Fruit fly (Drosophila melanogaster) whole organism, embryonic: ENCODE measurements around the gene Nthl1.

Experiments used
- Atf6 ChIP-seq: fragments of 200-800 bp; sonication (Bioruptor generic); IDR thresholded peaks from 2 replicates; pipeline ENCODE4 v1.3.6; 2022; ENCODE audit warnings: missing biosample characterization, missing genetic modification characterization
- BtbVII ChIP-seq: fragments of 200-800 bp; sonication (Bioruptor generic); optimal IDR thresholded peaks from 3 replicates; lab custom pipeline; 2017; ENCODE audit warnings: missing biosample characterization, mild to moderate bottlenecking, missing genetic modification characterization
- CG11456 ChIP-seq: fragments of 200-800 bp; sonication (Bioruptor generic); IDR thresholded peaks from 3 replicates; pipeline ENCODE4 v1.3.6; 2022; ENCODE audit warnings: missing biosample characterization, missing genetic modification characterization
- CG12236 ChIP-seq: fragments of 200-800 bp; sonication (Bioruptor generic); optimal IDR thresholded peaks from 2 replicates; lab custom pipeline; 2016; ENCODE audit warnings: missing biosample characterization, missing genetic modification characterization
- CG12744 ChIP-seq: fragments of 200-800 bp; sonication (Bioruptor generic); optimal IDR thresholded peaks from 2 replicates; lab custom pipeline; 2016; ENCODE audit warnings: missing biosample characterization, missing genetic modification characterization
- CG14014 ChIP-seq: fragments of 200-800 bp; sonication (Bioruptor generic); IDR thresholded peaks from 2 replicates; pipeline ENCODE4 v1.3.6; 2022; ENCODE audit warnings: missing biosample characterization, missing genetic modification characterization
- CG14050 ChIP-seq: fragments of 200-800 bp; sonication (Bioruptor generic); IDR thresholded peaks from 3 replicates; pipeline ENCODE4 v1.3.6; 2022; ENCODE audit warnings: missing biosample characterization, missing genetic modification characterization
- CG16813 ChIP-seq: fragments of 200-800 bp; sonication (Bioruptor generic); IDR thresholded peaks from 3 replicates; pipeline ENCODE4 v1.3.6; 2022; ENCODE audit warnings: missing biosample characterization, missing genetic modification characterization; ENCODE audit not compliant: partially characterized antibody
- CG17328 ChIP-seq: fragments of 200-800 bp; sonication (Bioruptor generic); IDR thresholded peaks from 2 replicates; pipeline ENCODE4 v1.3.6; 2022; ENCODE audit warnings: missing biosample characterization, missing genetic modification characterization
- CG17912 ChIP-seq: fragments of 200-800 bp; sonication (Bioruptor generic); optimal IDR thresholded peaks from 2 replicates; lab custom pipeline; 2018; ENCODE audit warnings: missing biosample characterization, mild to moderate bottlenecking, missing genetic modification characterization
- CG32767 ChIP-seq: fragments of 200-800 bp; sonication (Bioruptor generic); IDR thresholded peaks from 2 replicates; pipeline ENCODE4 v1.3.6; 2022; ENCODE audit warnings: missing biosample characterization, missing genetic modification characterization
- CG34376 ChIP-seq: fragments of 200-800 bp; sonication (Bioruptor generic); optimal IDR thresholded peaks from 2 replicates; lab custom pipeline; 2018; ENCODE audit warnings: missing biosample characterization, mild to moderate bottlenecking, missing genetic modification characterization
- CG3847 ChIP-seq: fragments of 200-800 bp; sonication (Bioruptor generic); IDR thresholded peaks from 2 replicates; pipeline ENCODE4 v1.3.6; 2022; ENCODE audit warnings: missing biosample characterization, missing genetic modification characterization
- CG4617 ChIP-seq: fragments of 200-800 bp; sonication (Bioruptor generic); optimal IDR thresholded peaks from 3 replicates; lab custom pipeline; 2016; ENCODE audit warnings: missing biosample characterization, missing genetic modification characterization, borderline replicate concordance
- CG5245 ChIP-seq: fragments of 200-800 bp; sonication (Bioruptor generic); optimal IDR thresholded peaks from 3 replicates; lab custom pipeline; 2016; ENCODE audit warnings: missing biosample characterization, missing genetic modification characterization
- CG8944 ChIP-seq: fragments of 200-800 bp; sonication (Bioruptor generic); optimal IDR thresholded peaks from 3 replicates; lab custom pipeline; 2016; ENCODE audit warnings: missing biosample characterization, missing genetic modification characterization
- CG9797 ChIP-seq: fragments of 200-800 bp; sonication (Bioruptor generic); optimal IDR thresholded peaks from 3 replicates; lab custom pipeline; 2018; ENCODE audit warnings: missing biosample characterization, mild to moderate bottlenecking, missing genetic modification characterization
- CoRest ChIP-seq: fragments of 200-800 bp; sonication (Bioruptor generic); optimal IDR thresholded peaks from 3 replicates; lab custom pipeline; 2018; ENCODE audit warnings: missing biosample characterization, mild to moderate bottlenecking, missing genetic modification characterization, moderate library complexity
- D19A ChIP-seq: fragments of 200-800 bp; optimal IDR thresholded peaks from 3 replicates; lab custom pipeline; 2019; ENCODE audit warnings: missing biosample characterization, mild to moderate bottlenecking, missing genetic modification characterization, moderate library complexity
- D19B ChIP-seq: fragments of 200-800 bp; sonication (Bioruptor generic); optimal IDR thresholded peaks from 2 replicates; lab custom pipeline; 2017; ENCODE audit warnings: missing biosample characterization, mild to moderate bottlenecking, missing genetic modification characterization
- Dip3 ChIP-seq: fragments of 200-800 bp; sonication (Bioruptor generic); optimal IDR thresholded peaks from 3 replicates; lab custom pipeline; 2016; ENCODE audit warnings: missing biosample characterization, missing genetic modification characterization
- E2f1 ChIP-seq: fragments of 200-800 bp; sonication (Bioruptor generic); IDR thresholded peaks from 2 replicates; pipeline ENCODE4 v1.3.6; 2022; ENCODE audit warnings: missing biosample characterization, missing genetic modification characterization
- E2f2 ChIP-seq: fragments of 200-800 bp; sonication (Bioruptor generic); IDR thresholded peaks from 2 replicates; pipeline ENCODE4 v1.3.6; 2022; ENCODE audit warnings: missing biosample characterization, missing genetic modification characterization
- HmgD ChIP-seq: fragments of 200-800 bp; sonication (Bioruptor generic); optimal IDR thresholded peaks from 3 replicates; lab custom pipeline; 2016; ENCODE audit warnings: missing biosample characterization, missing genetic modification characterization
- MBD-R2 ChIP-seq: fragments of 200-800 bp; sonication (Bioruptor generic); IDR thresholded peaks from 2 replicates; pipeline ENCODE4 v1.3.6; 2022; ENCODE audit warnings: missing biosample characterization, missing genetic modification characterization
- Max ChIP-seq: fragments of 200-800 bp; sonication (Bioruptor generic); optimal IDR thresholded peaks from 2 replicates; lab custom pipeline; 2016; ENCODE audit warnings: missing biosample characterization, mild to moderate bottlenecking, missing genetic modification characterization
- Neu2 ChIP-seq: fragments of 200-800 bp; sonication (Bioruptor generic); optimal IDR thresholded peaks from 3 replicates; lab custom pipeline; 2016; ENCODE audit warnings: missing biosample characterization, missing genetic modification characterization, borderline replicate concordance
- Sin3A ChIP-seq: fragments of >200 bp; optimal IDR thresholded peaks from 2 replicates; lab custom pipeline; 2018
- Ssrp ChIP-seq: fragments of 200-800 bp; sonication (Bioruptor generic); optimal IDR thresholded peaks from 2 replicates; lab custom pipeline; 2018; ENCODE audit warnings: missing biosample characterization, mild to moderate bottlenecking, missing genetic modification characterization, moderate library complexity
- abd-A ChIP-seq: fragments of 200-800 bp; sonication (Bioruptor generic); optimal IDR thresholded peaks from 3 replicates; lab custom pipeline; 2019; ENCODE audit warnings: missing biosample characterization, mild to moderate bottlenecking, missing genetic modification characterization, moderate library complexity
- ac ChIP-seq: fragments of 200-800 bp; sonication (Bioruptor generic); optimal IDR thresholded peaks from 3 replicates; lab custom pipeline; 2017; ENCODE audit warnings: missing biosample characterization, mild to moderate bottlenecking, missing genetic modification characterization
- al ChIP-seq: fragments of 200-800 bp; sonication (Bioruptor generic); IDR thresholded peaks from 2 replicates; pipeline ENCODE4 v1.3.6; 2022; ENCODE audit warnings: missing biosample characterization, missing genetic modification characterization
- aop ChIP-seq: fragments of 200-800 bp; sonication (Bioruptor generic); IDR thresholded peaks from 2 replicates; pipeline ENCODE4 v1.3.6; 2022; ENCODE audit warnings: missing biosample characterization, missing genetic modification characterization
- ase ChIP-seq: fragments of 200-800 bp; sonication (Bioruptor generic); IDR thresholded peaks from 3 replicates; pipeline ENCODE4 v1.3.6; 2022; ENCODE audit warnings: missing biosample characterization, missing genetic modification characterization
- ato ChIP-seq: fragments of 200-800 bp; sonication (Bioruptor generic); IDR thresholded peaks from 2 replicates; pipeline ENCODE4 v1.3.6; 2022; ENCODE audit warnings: missing biosample characterization, missing genetic modification characterization; ENCODE audit not compliant: partially characterized antibody
- bbx ChIP-seq: fragments of 200-800 bp; sonication (Bioruptor generic); IDR thresholded peaks from 2 replicates; pipeline ENCODE4 v1.3.6; 2022; ENCODE audit warnings: missing biosample characterization, missing genetic modification characterization; ENCODE audit not compliant: partially characterized antibody
- bsh ChIP-seq, 2 experiments: fragments of 200-800 bp; sonication (Bioruptor generic); optimal IDR thresholded peaks; 2 replicates each; lab custom pipeline; 2017 to 2018; ENCODE audit warnings: mild to moderate bottlenecking in 2 of 2, missing biosample characterization in 2 of 2, missing genetic modification characterization in 2 of 2, moderate library complexity in 1 of 2
- ci ChIP-seq: fragments of 200-800 bp; sonication (Bioruptor generic); IDR thresholded peaks from 3 replicates; pipeline ENCODE4 v1.3.6; 2022; ENCODE audit warnings: missing biosample characterization, missing genetic modification characterization
- dati ChIP-seq: fragments of 200-800 bp; sonication (Bioruptor generic); IDR thresholded peaks from 2 replicates; pipeline ENCODE4 v1.3.6; 2022; ENCODE audit warnings: missing biosample characterization, missing genetic modification characterization
- en ChIP-seq: fragments of 200-800 bp; sonication (Bioruptor generic); optimal IDR thresholded peaks from 2 replicates; lab custom pipeline; 2016; ENCODE audit warnings: missing biosample characterization, missing genetic modification characterization
- esg ChIP-seq: fragments of 200-800 bp; sonication (Bioruptor generic); conservative IDR thresholded peaks from 2 replicates; pipeline ENCODE4 v1.3.6; 2022; ENCODE audit warnings: missing biosample characterization, missing genetic modification characterization
- fru ChIP-seq: fragments of >200 bp; optimal IDR thresholded peaks from 2 replicates; lab custom pipeline; 2017
- grau ChIP-seq: fragments of 200-800 bp; optimal IDR thresholded peaks from 3 replicates; lab custom pipeline; 2019; ENCODE audit warnings: missing biosample characterization, mild to moderate bottlenecking, missing genetic modification characterization, moderate library complexity
- gro ChIP-seq: fragments of 200-800 bp; sonication (Bioruptor generic); optimal IDR thresholded peaks from 2 replicates; lab custom pipeline; 2016; ENCODE audit warnings: missing biosample characterization, missing genetic modification characterization
- kah ChIP-seq: fragments of 200-800 bp; sonication (Bioruptor generic); optimal IDR thresholded peaks from 2 replicates; lab custom pipeline; 2018; ENCODE audit warnings: missing biosample characterization, mild to moderate bottlenecking, missing genetic modification characterization
- kay ChIP-seq: fragments of 200-800 bp; sonication (Bioruptor generic); optimal IDR thresholded peaks from 2 replicates; lab custom pipeline; 2016; ENCODE audit warnings: missing biosample characterization, missing genetic modification characterization
- knrl ChIP-seq: fragments of 200-800 bp; sonication (Bioruptor generic); IDR thresholded peaks from 3 replicates; pipeline ENCODE4 v1.3.6; 2022; ENCODE audit warnings: missing biosample characterization, missing genetic modification characterization; ENCODE audit not compliant: partially characterized antibody
- nau ChIP-seq: fragments of 200-800 bp; sonication (Bioruptor generic); optimal IDR thresholded peaks from 3 replicates; lab custom pipeline; 2017; ENCODE audit warnings: missing biosample characterization, mild to moderate bottlenecking, missing genetic modification characterization, missing genetic modification reagents
- peb ChIP-seq: fragments of 200-800 bp; sonication (Bioruptor generic); IDR thresholded peaks from 2 replicates; pipeline ENCODE4 v1.3.6; 2022; ENCODE audit warnings: missing biosample characterization, missing genetic modification characterization
- pros ChIP-seq: fragments of 200-800 bp; sonication (Bioruptor generic); optimal IDR thresholded peaks from 3 replicates; lab custom pipeline; 2019; ENCODE audit warnings: missing biosample characterization, mild to moderate bottlenecking, missing genetic modification characterization, moderate library complexity
- run ChIP-seq: fragments of 200-800 bp; sonication (Bioruptor generic); optimal IDR thresholded peaks from 3 replicates; lab custom pipeline; 2018; ENCODE audit warnings: missing biosample characterization, mild to moderate bottlenecking, missing genetic modification characterization
- scrt ChIP-seq: fragments of 200-800 bp; sonication (Bioruptor generic); optimal IDR thresholded peaks from 2 replicates; lab custom pipeline; 2018; ENCODE audit warnings: missing biosample characterization, mild to moderate bottlenecking, missing genetic modification characterization, moderate library complexity
- unpg ChIP-seq: fragments of 200-800 bp; sonication (Bioruptor generic); optimal IDR thresholded peaks from 3 replicates; lab custom pipeline; 2018; ENCODE audit warnings: missing biosample characterization, mild to moderate bottlenecking, missing genetic modification characterization, moderate library complexity

Gene Nthl1

DNA sequence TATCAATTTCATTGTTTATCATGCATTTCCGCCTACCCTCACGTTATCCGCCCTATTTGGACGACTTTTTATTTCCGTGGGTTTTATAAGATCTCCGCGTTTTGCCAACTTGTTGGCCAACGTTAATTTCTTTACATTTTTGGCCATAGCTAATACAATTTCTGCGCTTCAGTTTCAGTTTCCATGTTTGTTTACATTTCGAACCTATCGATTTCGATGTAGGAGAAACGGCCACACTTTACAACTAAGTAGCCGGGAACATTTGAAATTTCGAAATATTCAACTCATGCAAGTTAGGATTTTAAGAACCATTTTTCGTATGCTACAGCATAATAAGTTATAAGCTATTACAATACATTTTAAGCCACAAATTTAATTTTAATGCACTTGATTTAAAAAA lies at the start of gene Nthl1 (continued):
- TF ChIP-seq run (tag; lab: Kevin White, UChicago) (no peak), CG16813 (GFP tag; lab: Robert Waterston, UW) (0 out of 3 replicates have a peak, but pooled peaks have one; percentile 29), nau (no peak), BtbVII (no peak), en (GFP tag; lab: Kevin White, UChicago) (no peak), CG17912 (GFP tag; lab: Kevin White, UChicago) (no peak), CG5245 (GFP tag; lab: Kevin White, UChicago) (no peak), Dip3 (GFP tag; lab: Kevin White, UChicago) (no peak), Max (GFP tag; lab: Kevin White, UChicago) (no peak), gro (no peak), E2f2 (peak; percentile 95), pros (GFP tag; lab: Kevin White, UChicago) (no peak), MBD-R2 (GFP tag; lab: Robert Waterston, UW) (0 out of 2 replicates have a peak, but pooled peaks have one; percentile 27), abd-A (tag; lab: Kevin White, UChicago) (no peak), ato (no peak), bsh (GFP tag; optimal IDR thresholded peaks at IDR 0.05; lab: Kevin White, UChicago) (no peak), knrl (no peak), CG14014 (no peak), ase (no peak), peb (GFP tag; lab: Robert Waterston, UW) (no peak), CG9797 (peak; percentile 55), CG8944 (no peak), CG11456 (no peak), Ssrp (tag; lab: Kevin White, UChicago) (no peak), scrt (no peak), CG4617 (no peak), kay (GFP tag; lab: Kevin White, UChicago) (no peak), bbx (GFP tag; lab: Robert Waterston, UW) (no peak), CG34376 (GFP tag; lab: Kevin White, UChicago) (no peak), al (GFP tag; lab: Robert Waterston, UW) (no peak), CG12744 (GFP tag; lab: Kevin White, UChicago) (no peak), dati (GFP tag; lab: Robert Waterston, UW) (no peak), grau (tag; lab: Kevin White, UChicago) (no peak), D19A (tag; lab: Kevin White, UChicago) (no peak), fru (no peak), CG12236 (GFP tag; lab: Kevin White, UChicago) (no peak), kah (GFP tag; lab: Kevin White, UChicago) (no peak), unpg (no peak), CG3847 (GFP tag; lab: Robert Waterston, UW) (no peak), Atf6 (GFP tag; lab: Robert Waterston, UW) (no peak), aop (GFP tag; lab: Robert Waterston, UW) (no peak), CG17328 (GFP tag; lab: Robert Waterston, UW) (no peak), ci (GFP tag; lab: Robert Waterston, UW) (no peak), HmgD (GFP tag; lab: Kevin White, UChicago) (no peak), esg (GFP tag; lab: Robert Waterston, UW) (no peak), CoRest (tag; lab: Kevin White, UChicago) (no peak), Neu2 (GFP tag; lab: Kevin White, UChicago) (no peak), Sin3A (lab: Kevin White, UChicago) (peak; percentile 37), CG14050 (GFP tag; lab: Robert Waterston, UW) (no peak), ac (GFP tag; lab: Kevin White, UChicago) (no peak), E2f1 (GFP tag; lab: Robert Waterston, UW) (no peak), CG32767 (no peak), D19B (GFP tag; lab: Kevin White, UChicago) (no peak)
